Fruit fly (Drosophila melanogaster) whole organism, wandering third instar larva: ENCODE data around the gene CG34451.

Experiments used
- Abd-B ChIP-seq: fragments of >200 bp; optimal IDR thresholded peaks from 2 replicates; lab custom pipeline; 2017; ENCODE audit warnings: missing biosample characterization, missing genetic modification characterization
- CG32264 ChIP-seq: fragments of 200-800 bp; sonication (Bioruptor generic); optimal IDR thresholded peaks from 2 replicates; lab custom pipeline; 2016; ENCODE audit warnings: missing biosample characterization, missing genetic modification characterization
- CG9705 ChIP-seq: fragments of 200-800 bp; sonication (Bioruptor generic); optimal IDR thresholded peaks from 2 replicates; lab custom pipeline; 2018; ENCODE audit warnings: missing biosample characterization, mild to moderate bottlenecking, missing genetic modification characterization
- CrebA ChIP-seq: fragments of 200-800 bp; sonication (Bioruptor generic); optimal IDR thresholded peaks from 2 replicates; lab custom pipeline; 2016; ENCODE audit warnings: missing biosample characterization, mild to moderate bottlenecking, missing genetic modification characterization, borderline replicate concordance
- Dfd ChIP-seq: fragments of >200 bp; optimal IDR thresholded peaks from 2 replicates; lab custom pipeline; 2017; ENCODE audit warnings: missing biosample characterization, missing genetic modification characterization
- Dif ChIP-seq: fragments of 200-275, 200-300 bp; sonication (Bioruptor generic); optimal IDR thresholded peaks from 2 replicates; lab custom pipeline; 2018; ENCODE audit warnings: missing biosample characterization, missing genetic modification characterization; ENCODE audit not compliant: partially characterized antibody
- GATAd ChIP-seq: sonication (Bioruptor generic); optimal IDR thresholded peaks from 2 replicates; lab custom pipeline; 2016; ENCODE audit warnings: missing biosample characterization, missing genetic modification characterization
- Hnf4 ChIP-seq: fragments of 200-800 bp; sonication (Bioruptor generic); optimal IDR thresholded peaks from 2 replicates; lab custom pipeline; 2016; ENCODE audit warnings: missing biosample characterization, mild to moderate bottlenecking, missing genetic modification characterization
- Hr78 ChIP-seq: fragments of >200 bp; optimal IDR thresholded peaks from 2 replicates; lab custom pipeline; 2017; ENCODE audit warnings: missing biosample characterization, missing genetic modification characterization
- Hr83 ChIP-seq: fragments of 200-300 bp; sonication (Bioruptor generic); optimal IDR thresholded peaks from 2 replicates; lab custom pipeline; 2016; ENCODE audit warnings: missing biosample characterization, mild to moderate bottlenecking, missing genetic modification characterization, moderate library complexity; ENCODE audit not compliant: poor library complexity, severe bottlenecking
- Jra ChIP-seq: sonication (Bioruptor generic); optimal IDR thresholded peaks from 2 replicates; lab custom pipeline; 2016; ENCODE audit warnings: missing biosample characterization, missing genetic modification characterization
- Mio ChIP-seq: sonication (Bioruptor generic); optimal IDR thresholded peaks from 2 replicates; lab custom pipeline; 2016; ENCODE audit warnings: missing biosample characterization, missing genetic modification characterization
- N ChIP-seq: fragments of >200 bp; optimal IDR thresholded peaks from 2 replicates; lab custom pipeline; 2018; ENCODE audit warnings: missing biosample characterization, missing external identifiers, missing genetic modification characterization
- OdsH ChIP-seq: fragments of 200-800 bp; sonication (Bioruptor generic); optimal IDR thresholded peaks from 2 replicates; lab custom pipeline; 2016; ENCODE audit warnings: missing biosample characterization, mild to moderate bottlenecking, missing genetic modification characterization
- Rel ChIP-seq, 2 experiments: fragments of 200-800 bp; sonication (Bioruptor generic) in 1 of 2; optimal IDR thresholded peaks; 2 replicates in 1 of 2; 3 replicates in 1 of 2; lab custom pipeline; 2016 to 2019; ENCODE audit warnings: mild to moderate bottlenecking in 2 of 2, missing biosample characterization in 2 of 2, missing genetic modification characterization in 2 of 2, moderate library complexity in 1 of 2
- Sp1 ChIP-seq: fragments of 200-800 bp; sonication (Bioruptor generic); optimal IDR thresholded peaks from 3 replicates; lab custom pipeline; 2019; ENCODE audit warnings: missing biosample characterization, mild to moderate bottlenecking, missing genetic modification characterization, moderate library complexity
- brk ChIP-seq: fragments of 200-800 bp; sonication (Bioruptor generic); optimal IDR thresholded peaks from 2 replicates; lab custom pipeline; 2016; ENCODE audit warnings: missing biosample characterization, mild to moderate bottlenecking, missing genetic modification characterization
- dmrt93B ChIP-seq: fragments of 200-800 bp; sonication (Bioruptor generic); optimal IDR thresholded peaks from 2 replicates; lab custom pipeline; 2018; ENCODE audit warnings: missing biosample characterization, mild to moderate bottlenecking, missing genetic modification characterization
- dsf ChIP-seq: sonication (Bioruptor generic); optimal IDR thresholded peaks from 2 replicates; lab custom pipeline; 2016; ENCODE audit warnings: missing biosample characterization, missing genetic modification characterization, borderline replicate concordance
- ey ChIP-seq: fragments of 200-800 bp; sonication (Bioruptor generic); optimal IDR thresholded peaks from 2 replicates; lab custom pipeline; 2016; ENCODE audit warnings: missing biosample characterization, missing genetic modification characterization
- foxo ChIP-seq, 2 experiments: fragments of 200-800 bp; sonication (Bioruptor generic); optimal IDR thresholded peaks; 2 replicates in 1 of 2; 3 replicates in 1 of 2; lab custom pipeline; 2016 to 2017; ENCODE audit warnings: missing biosample characterization in 2 of 2, missing genetic modification characterization in 2 of 2
- fru ChIP-seq: fragments of 200-800 bp; sonication (Bioruptor generic); optimal IDR thresholded peaks from 3 replicates; lab custom pipeline; 2016; ENCODE audit warnings: missing biosample characterization, mild to moderate bottlenecking, missing genetic modification characterization
- h ChIP-seq: fragments of 200-800 bp; sonication (Bioruptor generic); optimal IDR thresholded peaks from 3 replicates; lab custom pipeline; 2016; ENCODE audit warnings: missing biosample characterization, mild to moderate bottlenecking, missing genetic modification characterization
- jim ChIP-seq: fragments of 175-275, 200-325 bp; sonication (Bioruptor generic); optimal IDR thresholded peaks from 2 replicates; lab custom pipeline; 2016; ENCODE audit warnings: missing biosample characterization, mild to moderate bottlenecking, missing genetic modification characterization
- lola ChIP-seq: fragments of >200 bp; optimal IDR thresholded peaks from 2 replicates; lab custom pipeline; 2017; ENCODE audit warnings: missing biosample characterization, missing genetic modification characterization
- pan ChIP-seq: fragments of >200 bp; optimal IDR thresholded peaks from 2 replicates; lab custom pipeline; 2017
- psq ChIP-seq: fragments of 200-800 bp; sonication (Bioruptor generic); optimal IDR thresholded peaks from 3 replicates; lab custom pipeline; 2017; ENCODE audit warnings: missing biosample characterization, mild to moderate bottlenecking, missing genetic modification characterization, moderate library complexity
- rgr ChIP-seq: fragments of 200-800 bp; sonication (Bioruptor generic); optimal IDR thresholded peaks from 3 replicates; lab custom pipeline; 2016; ENCODE audit warnings: missing biosample characterization, mild to moderate bottlenecking, missing genetic modification characterization
- sage ChIP-seq: fragments of 200-800 bp; sonication (Bioruptor generic); optimal IDR thresholded peaks from 2 replicates; lab custom pipeline; 2016; ENCODE audit warnings: missing biosample characterization, mild to moderate bottlenecking, missing genetic modification characterization
- sv ChIP-seq: fragments of 200-800 bp; sonication (Bioruptor generic); optimal IDR thresholded peaks from 3 replicates; lab custom pipeline; 2016; ENCODE audit warnings: missing biosample characterization, missing genetic modification characterization
- usp ChIP-seq: fragments of >200 bp; optimal IDR thresholded peaks from 2 replicates; lab custom pipeline; 2017; ENCODE audit warnings: missing biosample characterization, missing genetic modification characterization
- woc ChIP-seq: sonication (Bioruptor generic); optimal IDR thresholded peaks from 2 replicates; lab custom pipeline; 2016; ENCODE audit warnings: missing biosample characterization, mild to moderate bottlenecking, missing genetic modification characterization

Gene CG34451

DNA sequence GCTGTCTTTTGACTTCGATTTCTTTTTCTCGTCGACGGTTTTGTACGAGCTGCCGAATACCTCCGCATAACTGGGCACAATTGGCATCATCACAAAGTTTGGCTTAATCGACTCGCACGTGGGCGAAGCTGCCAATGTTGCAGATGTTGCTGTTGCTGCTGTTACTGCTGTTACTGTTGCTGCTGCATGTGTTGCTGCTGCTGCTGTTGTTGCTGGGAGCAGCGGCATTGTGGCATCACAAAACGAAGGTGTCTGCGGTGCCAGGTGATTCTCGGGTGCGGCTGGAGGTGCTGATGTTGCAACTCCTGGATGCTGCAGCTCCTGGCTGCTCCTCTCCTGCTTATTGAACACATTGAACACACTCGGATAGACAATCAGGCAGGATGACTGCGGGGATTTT, 6.0 kb upstream of the CG34451 start:
- TF ChIP-seq Dfd (GFP tag; lab: Kevin White, UChicago) (peak; percentile 94), usp (GFP tag; lab: Kevin White, UChicago) (no peak)

DNA sequence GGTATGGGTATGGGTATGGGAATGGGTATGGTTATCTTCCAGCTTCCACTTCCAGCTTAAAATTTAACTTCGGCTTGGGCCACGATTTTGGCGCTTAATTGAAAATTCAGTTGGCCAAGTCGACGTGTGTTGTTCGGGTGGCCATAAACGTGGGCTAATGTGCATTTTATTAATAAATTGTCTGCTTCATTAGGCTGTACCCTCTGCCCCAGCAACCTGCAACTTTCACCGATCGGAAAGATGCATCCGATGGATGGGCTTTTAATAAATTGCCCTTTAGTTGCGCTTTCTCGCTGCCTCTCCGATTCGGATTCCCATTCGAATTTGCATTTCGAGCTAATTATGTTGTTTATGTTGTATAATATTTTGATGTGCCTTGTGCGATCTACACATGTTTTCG, 3.3 kb upstream of the CG34451 start:
- TF ChIP-seq pan (lab: Kevin White, UChicago) (no peak), Sp1 (GFP tag; lab: Kevin White, UChicago) (no peak), CrebA (GFP tag; lab: Kevin White, UChicago) (no peak), fru (no peak), sv (GFP tag; lab: Kevin White, UChicago) (no peak), Mio (GFP tag; lab: Kevin White, UChicago) (no peak), Abd-B (no peak), rgr (GFP tag; lab: Kevin White, UChicago) (no peak), psq (no peak), dmrt93B (GFP tag; lab: Kevin White, UChicago) (no peak), lola (no peak), usp (GFP tag; lab: Kevin White, UChicago) (no peak), GATAd (GFP tag; lab: Kevin White, UChicago) (no peak), ey (GFP tag; lab: Kevin White, UChicago) (no peak), CG32264 (no peak), Rel (GFP tag; optimal IDR thresholded peaks at IDR 0.05; lab: Kevin White, UChicago) (no peak), Rel (tag; optimal IDR thresholded peaks at IDR 0.05; lab: Kevin White, UChicago) (no peak), Jra (no peak), brk (no peak), woc (no peak), Hr78 (GFP tag; lab: Kevin White, UChicago) (no peak)

DNA sequence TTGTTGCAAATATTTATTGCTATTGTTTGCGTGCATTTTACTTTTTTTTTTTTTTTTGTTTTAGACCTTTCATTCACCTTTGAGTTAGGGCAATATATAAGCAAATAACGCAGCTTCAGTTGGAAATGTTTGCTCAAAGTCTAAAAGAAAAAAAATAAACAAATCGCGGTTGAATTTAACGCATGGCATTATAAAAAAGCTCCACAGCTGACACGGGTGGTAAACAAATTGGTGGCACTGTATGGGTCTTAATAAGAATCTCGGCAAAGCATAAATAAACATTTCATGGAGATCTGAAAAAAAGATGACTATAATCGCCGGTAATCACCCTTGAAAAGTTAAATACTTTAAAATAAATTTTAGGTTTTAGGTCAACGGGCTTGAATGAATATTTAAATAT, 2.5 kb upstream of the CG34451 start:
- TF ChIP-seq jim (no peak), OdsH (GFP tag; lab: Kevin White, UChicago) (peak; percentile 18), CG9705 (GFP tag; lab: Kevin White, UChicago) (no peak), CG32264 (no peak), Hnf4 (no peak), h (GFP tag; lab: Kevin White, UChicago) (no peak), woc (no peak)

DNA sequence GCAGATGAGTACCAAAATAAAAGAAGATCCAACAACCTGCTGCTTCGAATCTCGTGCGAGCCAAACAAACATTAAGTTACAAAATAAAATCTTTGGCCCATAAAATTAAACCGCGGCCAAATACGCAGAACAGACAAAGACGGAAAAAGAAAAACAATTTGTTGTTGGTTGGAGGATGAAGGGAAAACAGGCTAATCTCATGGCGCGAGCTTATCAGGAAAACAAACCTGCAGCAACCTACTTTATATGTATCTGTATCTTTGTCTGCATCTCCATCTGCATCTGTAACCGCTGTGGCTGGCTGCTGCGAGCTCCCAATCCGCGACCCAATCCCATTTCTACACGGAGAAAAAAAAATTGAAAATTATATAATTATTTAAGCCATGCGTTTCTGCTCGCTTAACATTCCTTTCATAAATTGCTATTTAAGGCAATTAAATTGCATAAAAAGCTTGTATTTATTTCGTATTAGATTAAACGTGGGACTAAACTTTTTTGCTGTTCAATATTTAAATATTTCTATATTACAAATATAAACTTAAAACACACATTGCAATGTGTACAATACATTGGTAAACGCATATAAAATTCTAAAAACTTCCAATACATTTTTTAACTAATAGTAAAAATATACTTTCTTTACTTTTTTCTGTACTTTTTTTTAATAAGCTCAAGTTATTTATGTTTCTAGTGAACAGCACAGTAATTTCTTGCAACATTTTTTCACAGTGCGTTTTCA, 1.1 kb upstream of the CG34451 start:
- TF ChIP-seq psq (peak; percentile 28), GATAd (GFP tag; lab: Kevin White, UChicago) (no peak), foxo (GFP tag; optimal IDR thresholded peaks at IDR 0.05; lab: Kevin White, UChicago) (no peak)

DNA sequence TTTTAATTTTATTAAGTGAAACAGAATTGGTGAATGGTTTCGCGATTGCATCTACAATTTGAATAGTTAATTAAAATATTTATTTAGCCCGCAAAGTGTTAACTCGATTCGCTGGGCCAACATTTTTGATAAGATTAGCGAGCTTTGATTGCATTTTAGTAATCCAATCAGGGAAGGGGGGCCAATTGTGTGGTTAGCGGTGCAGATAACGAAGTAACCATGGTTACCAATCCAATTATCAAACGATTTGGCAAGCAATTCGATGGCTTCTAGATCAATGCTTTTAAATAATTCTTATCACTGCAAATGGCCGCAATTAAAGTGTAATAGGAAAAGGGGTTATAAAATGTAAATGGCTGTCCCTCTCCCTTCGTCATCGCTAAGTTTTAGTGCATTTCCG, 520 bp upstream of the CG34451 start:
- no peak for TF ChIP-seq N (GFP tag; lab: Kevin White, UChicago)
- TF ChIP-seq Mio (GFP tag; lab: Kevin White, UChicago): no peak
- no peak for TF ChIP-seq dsf (GFP tag; lab: Kevin White, UChicago)
- TF ChIP-seq woc: no peak
- TF ChIP-seq h (GFP tag; lab: Kevin White, UChicago): no peak
- TF ChIP-seq foxo (GFP tag; optimal IDR thresholded peaks at IDR 0.05; lab: Kevin White, UChicago): no peak
- TF ChIP-seq Hr83: no peak
- TF ChIP-seq GATAd (GFP tag; lab: Kevin White, UChicago): no peak
- no peak for TF ChIP-seq Abd-B
- TF ChIP-seq Dif: no peak
- no peak for TF ChIP-seq Dfd (GFP tag; lab: Kevin White, UChicago)
- TF ChIP-seq Rel (GFP tag; optimal IDR thresholded peaks at IDR 0.05; lab: Kevin White, UChicago): no peak
- TF ChIP-seq Rel (tag; optimal IDR thresholded peaks at IDR 0.05; lab: Kevin White, UChicago): no peak
- TF ChIP-seq fru: no peak
- TF ChIP-seq jim: no peak
- TF ChIP-seq sage (GFP tag; lab: Kevin White, UChicago): no peak
